Fruit fly (Drosophila melanogaster): Measurements from ENCODE around the gene Zmynd10.

Gene Zmynd10

dm6 chr3L:13015823-13016465 lies 10.3 kb downstream of the Zmynd10 start, which contains the start of gene CG11267 (continued):
- TF ChIP-seq Eip93F (GFP tag; optimal IDR thresholded peaks at IDR 0.05) (peak; percentile 77), CG6854 (GFP tag; optimal IDR thresholded peaks at IDR 0.05) (peak; percentile 38), eg (GFP tag; IDR thresholded peaks at IDR 0.05) (peak; percentile 93), dsx (GFP tag; optimal IDR thresholded peaks at IDR 0.05; ENCODE audit: poor library complexity, severe bottlenecking) (peak; percentile 78), Hr39 (GFP tag; optimal IDR thresholded peaks at IDR 0.05) (peak; percentile 83), svp (GFP tag) (peak; percentile 90), CG11762 (GFP tag; optimal IDR thresholded peaks at IDR 0.05; ENCODE audit: insufficient read depth) (peak; percentile 82), esn (GFP tag; optimal IDR thresholded peaks at IDR 0.05) (peak; percentile 86), CG11902 (GFP tag; optimal IDR thresholded peaks at IDR 0.05) (peak; percentile 75), dac (GFP tag; optimal IDR thresholded peaks at IDR 0.05) (peak; percentile 66), CG15336 (GFP tag; IDR thresholded peaks at IDR 0.05) (peak; percentile 88), CG11294 (GFP tag; IDR thresholded peaks at IDR 0.05) (peak; percentile 86), fd59A (GFP tag; optimal IDR thresholded peaks at IDR 0.05) (peak; percentile 50), CG6163 (GFP tag; IDR thresholded peaks at IDR 0.05) (peak; percentile 93), spab (GFP tag; optimal IDR thresholded peaks at IDR 0.05) (peak; percentile 78), fd85E (GFP tag; optimal IDR thresholded peaks at IDR 0.05) (peak; percentile 28), CG3919 (GFP tag; optimal IDR thresholded peaks at IDR 0.05) (peak; percentile 91), CG4318 (GFP tag; optimal IDR thresholded peaks at IDR 0.05) (peak; percentile 70), Hr38 (GFP tag; optimal IDR thresholded peaks at IDR 0.05) (no peak), CG6808 (GFP tag; optimal IDR thresholded peaks at IDR 0.05) (peak; percentile 75), CG6276 (GFP tag; optimal IDR thresholded peaks at IDR 0.05) (no peak), fkh (GFP tag; optimal IDR thresholded peaks at IDR 0.05) (peak; percentile 50), Lpt (GFP tag; optimal IDR thresholded peaks at IDR 0.05) (peak; percentile 81)

dm6 chr3L:13015195-13015822 lies 10.9 kb downstream of the Zmynd10 start, which contains the start of gene MICAL-like:
TSS of gene MICAL-like (minus strand) at chr3L:13015332.
- TF ChIP-seq Eip78C (GFP tag), result peak; percentile 52
- peak; percentile 19 for TF ChIP-seq Ets96B (tag; optimal IDR thresholded peaks at IDR 0.05)
- TF ChIP-seq dac (GFP tag; optimal IDR thresholded peaks at IDR 0.05), result no peak
- peak; percentile 46; the same call in 2 of the 3 replicates for TF ChIP-seq CG6163 (GFP tag; IDR thresholded peaks at IDR 0.05)
- TF ChIP-seq lz (GFP tag; optimal IDR thresholded peaks at IDR 0.05), result peak; percentile 24
- peak; percentile 38 for TF ChIP-seq CG3919 (GFP tag; optimal IDR thresholded peaks at IDR 0.05)
- TF ChIP-seq spab (GFP tag; optimal IDR thresholded peaks at IDR 0.05), result no peak
- TF ChIP-seq Hr38 (GFP tag; optimal IDR thresholded peaks at IDR 0.05), result no peak
- peak; percentile 56 for TF ChIP-seq CG31627 (GFP tag; optimal IDR thresholded peaks at IDR 0.05)
- TF ChIP-seq Hr39 (GFP tag; optimal IDR thresholded peaks at IDR 0.05), result peak; percentile 57
- TF ChIP-seq esn (GFP tag; optimal IDR thresholded peaks at IDR 0.05), result peak; percentile 6
- no peak for TF ChIP-seq fd59A (GFP tag; optimal IDR thresholded peaks at IDR 0.05)
- TF ChIP-seq CG10631 (GFP tag; optimal IDR thresholded peaks at IDR 0.05), result no peak
- peak; percentile 28 for TF ChIP-seq Sox14 (GFP tag; optimal IDR thresholded peaks at IDR 0.05)
- TF ChIP-seq CG6792 (GFP tag; optimal IDR thresholded peaks at IDR 0.05), result no peak
- TF ChIP-seq Ets21C (GFP tag; optimal IDR thresholded peaks at IDR 0.05), result peak; percentile 33
- peak; percentile 44 for TF ChIP-seq svp (GFP tag)
- TF ChIP-seq fkh (GFP tag; optimal IDR thresholded peaks at IDR 0.05), result peak; percentile 70
- peak; percentile 28 for TF ChIP-seq OdsH (GFP tag; optimal IDR thresholded peaks at IDR 0.05)

DNA sequence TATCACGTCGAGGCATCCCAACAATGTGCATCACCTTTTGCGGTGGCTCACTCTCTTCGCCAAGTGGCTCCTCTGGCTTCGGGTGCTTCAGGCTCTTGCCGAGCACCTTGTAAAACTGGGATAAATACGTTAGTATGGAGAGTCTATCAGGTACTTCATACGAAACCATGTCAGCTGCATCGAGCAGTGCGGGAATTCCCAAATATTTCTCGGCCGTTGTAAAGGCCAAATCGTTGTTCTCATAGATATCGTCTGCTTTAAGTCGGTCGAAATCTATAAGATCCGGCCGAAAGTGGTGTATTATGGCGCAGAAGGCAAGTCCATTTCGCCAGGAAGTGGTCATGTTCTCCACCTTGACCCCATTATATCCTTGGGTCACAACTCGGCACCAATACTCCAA lies 11.5 kb downstream of the Zmynd10 start:
- TF ChIP-seq CG31627 (GFP tag; optimal IDR thresholded peaks at IDR 0.05) (no peak), svp (GFP tag) (peak; percentile 67)

DNA sequence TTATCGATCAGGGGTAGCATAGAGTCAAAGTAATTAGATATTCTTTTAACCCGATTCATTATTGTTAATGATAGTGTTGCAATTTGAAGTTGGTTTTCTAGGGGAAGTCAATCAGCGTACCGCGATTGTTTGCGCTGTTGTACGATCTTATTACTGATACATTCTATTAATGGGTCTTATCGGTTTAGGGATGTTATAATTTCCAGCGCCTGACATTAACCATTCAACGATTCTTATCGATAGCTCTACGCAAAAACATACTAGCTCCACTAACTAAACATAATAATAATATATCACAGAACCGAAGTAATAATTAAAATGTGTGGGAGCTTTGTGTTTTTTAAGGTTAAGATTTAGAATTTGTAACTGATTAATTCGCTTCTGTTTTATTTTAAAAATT lies 14.7 kb downstream of the Zmynd10 start, which contains the start of gene Cul6:
Gene Cul6, minus strand, starts transcription at position 175 of the 400 bp plus-strand sequence.
- no peak for TF ChIP-seq Ets96B (tag; optimal IDR thresholded peaks at IDR 0.05)
- TF ChIP-seq CG1621 (tag; optimal IDR thresholded peaks at IDR 0.05), result no peak
- no peak for TF ChIP-seq CG9139 (GFP tag; optimal IDR thresholded peaks at IDR 0.05)
- TF ChIP-seq Hr4 (GFP tag; optimal IDR thresholded peaks at IDR 0.05), result no peak
- TF ChIP-seq svp (GFP tag), result no peak
- TF ChIP-seq achi (GFP tag; optimal IDR thresholded peaks at IDR 0.05), result no peak
- TF ChIP-seq cyc (GFP tag; optimal IDR thresholded peaks at IDR 0.05), result peak; percentile 5
- no peak for TF ChIP-seq topi (GFP tag; optimal IDR thresholded peaks at IDR 0.05)
- no peak for TF ChIP-seq CG6808 (GFP tag; optimal IDR thresholded peaks at IDR 0.05)
- TF ChIP-seq Eip78C (GFP tag), result peak; percentile 61
- TF ChIP-seq CG15336 (GFP tag; IDR thresholded peaks at IDR 0.05), result no peak
- no peak for TF ChIP-seq CG34406 (GFP tag; optimal IDR thresholded peaks at IDR 0.05)
- TF ChIP-seq CG6792 (GFP tag; optimal IDR thresholded peaks at IDR 0.05), result no peak
- TF ChIP-seq esn (GFP tag; optimal IDR thresholded peaks at IDR 0.05), result peak; percentile 13
- no peak for TF ChIP-seq vri (GFP tag; optimal IDR thresholded peaks at IDR 0.05)

All from whole organism, prepupa.